Fruit fly (Drosophila melanogaster) S2 (cell line): ENCODE data around the gene CG18557.

ENCODE experiments used
- CG8478 ChIP-seq: fragments of >200 bp; optimal IDR thresholded peaks from 2 replicates; lab custom pipeline; 2018
- CTCF ChIP-seq, 2 experiments: fragments of >200 bp; optimal IDR thresholded peaks; 2 replicates each; lab custom pipeline; 2018

- TF ChIP-seq CG8478 (lab: Kevin White, UChicago) (no peak), CTCF (optimal IDR thresholded peaks at IDR 0.05; lab: Kevin White, UChicago) (no peak)
Observed at dm6 chr2L:2804634-2805311, 40.8 kb downstream of the CG18557 start, which contains the start of gene daw.
